Worm (Caenorhabditis elegans) whole organism, early embryonic: ENCODE results near the gene Y43F8B.1.

Experiments used
- F13C5.2 ChIP-seq: sonication (generic microtip); optimal IDR thresholded peaks from 2 replicates; lab custom pipeline; 2017; ENCODE audit warnings: mild to moderate bottlenecking, missing genetic modification characterization, inconsistent platforms, missing compliant biosample characterization
- aly-1 ChIP-seq: sonication (generic microtip); optimal IDR thresholded peaks from 2 replicates; lab custom pipeline; 2016; ENCODE audit warnings: missing genetic modification characterization, missing compliant biosample characterization
- ama-1 ChIP-seq: fragments of 150-350 bp; optimal IDR thresholded peaks from 2 replicates; lab custom pipeline; 2014
- ceh-13 ChIP-seq: fragments of 200-800 bp; sonication (Bioruptor generic); optimal IDR thresholded peaks from 2 replicates; lab custom pipeline; 2018; ENCODE audit warnings: mild to moderate bottlenecking, missing genetic modification characterization, missing compliant biosample characterization
- ceh-36 ChIP-seq: sonication (generic microtip); optimal IDR thresholded peaks from 2 replicates; lab custom pipeline; 2016; ENCODE audit warnings: missing genetic modification characterization, inconsistent platforms, missing compliant biosample characterization
- flt-1 ChIP-seq: fragments of 200-800 bp; sonication (Bioruptor generic); IDR thresholded peaks from 2 replicates; pipeline ENCODE4 v1.3.6; 2022; ENCODE audit warnings: missing genetic modification characterization, missing compliant biosample characterization
- pes-1 ChIP-seq: fragments of 200-800 bp; sonication (Bioruptor generic); IDR thresholded peaks from 2 replicates; pipeline ENCODE4 v1.3.6; 2022; ENCODE audit warnings: missing genetic modification reagents, missing genetic modification characterization, missing compliant biosample characterization
- tbx-37 ChIP-seq: fragments of 200-800 bp; sonication (Bioruptor generic); conservative IDR thresholded peaks from 2 replicates; pipeline ENCODE4 v1.3.6; 2022; ENCODE audit warnings: missing genetic modification reagents, missing genetic modification characterization, missing compliant biosample characterization
- tra-4 ChIP-seq: sonication (generic microtip); optimal IDR thresholded peaks from 2 replicates; lab custom pipeline; 2017; ENCODE audit warnings: missing genetic modification characterization, missing compliant biosample characterization

DNA sequence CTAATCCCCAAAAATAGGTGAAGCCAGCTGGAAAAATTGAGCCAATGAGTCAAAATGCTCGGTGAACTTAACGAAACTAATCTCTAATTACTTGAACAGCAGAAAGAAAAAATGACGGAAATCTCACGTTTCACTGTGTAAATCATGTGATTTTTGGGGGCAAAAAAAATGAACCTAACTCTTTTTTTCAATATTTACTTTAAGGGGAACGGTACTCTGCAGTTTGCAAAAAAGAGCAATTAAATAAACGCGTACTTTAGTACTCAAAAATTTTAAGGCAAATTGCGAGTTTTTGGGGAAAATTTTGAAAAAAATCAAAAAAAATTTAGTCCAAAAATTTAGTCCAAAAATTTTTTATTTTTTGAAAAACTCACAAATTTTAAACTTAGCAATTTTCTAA is 15.0 kb downstream of the Y43F8B.1 start:
- TF ChIP-seq ama-1 (no peak), tbx-37 (GFP tag; lab: Robert Waterston, UW) (no peak), pes-1 (GFP tag; lab: Robert Waterston, UW) (no peak), aly-1 (tag; lab: Kevin White, UChicago) (no peak), tra-4 (tag; lab: Kevin White, UChicago) (no peak), ceh-36 (tag; lab: Kevin White, UChicago) (no peak), ceh-13 (GFP tag; lab: Kevin White, UChicago) (no peak), F13C5.2 (tag; lab: Kevin White, UChicago) (no peak), flt-1 (GFP tag; lab: Robert Waterston, UW) (no peak)
